Fruit fly (Drosophila melanogaster) whole organism, prepupa: Measurements from ENCODE around the gene Or85f.

Experiments used
- CG10631 ChIP-seq: fragments of 200-800 bp; sonication (Bioruptor generic); optimal IDR thresholded peaks from 2 replicates; lab custom pipeline; 2016; ENCODE audit warnings: missing biosample characterization, missing genetic modification characterization
- CG11294 ChIP-seq: fragments of 200-800 bp; sonication (Bioruptor generic); IDR thresholded peaks from 2 replicates; pipeline ENCODE4 v1.3.6; 2022; ENCODE audit warnings: missing biosample characterization, missing genetic modification characterization
- CG11762 ChIP-seq: fragments of 200-800 bp; sonication (Bioruptor generic); optimal IDR thresholded peaks from 3 replicates; lab custom pipeline; 2016; ENCODE audit warnings: missing biosample characterization, missing genetic modification characterization; ENCODE audit not compliant: insufficient read depth
- CG15336 ChIP-seq: fragments of 200-800 bp; sonication (Bioruptor generic); IDR thresholded peaks from 2 replicates; pipeline ENCODE4 v1.3.6; 2022; ENCODE audit warnings: missing biosample characterization, missing genetic modification characterization
- CG1621 ChIP-seq: fragments of 200-800 bp; sonication (Bioruptor generic); optimal IDR thresholded peaks from 3 replicates; lab custom pipeline; 2018; ENCODE audit warnings: missing biosample characterization, mild to moderate bottlenecking, missing genetic modification characterization
- CG16779 ChIP-seq: fragments of 200-800 bp; sonication (Bioruptor generic); optimal IDR thresholded peaks from 3 replicates; lab custom pipeline; 2017; ENCODE audit warnings: missing biosample characterization, mild to moderate bottlenecking, missing genetic modification characterization
- CG3032 ChIP-seq: fragments of 200-800 bp; optimal IDR thresholded peaks from 2 replicates; lab custom pipeline; 2019; ENCODE audit warnings: missing biosample characterization, mild to moderate bottlenecking, missing genetic modification characterization, moderate library complexity
- CG32006 ChIP-seq: fragments of 200-800 bp; sonication (Bioruptor generic); optimal IDR thresholded peaks from 3 replicates; lab custom pipeline; 2017; ENCODE audit warnings: missing biosample characterization, mild to moderate bottlenecking, missing genetic modification characterization
- CG6276 ChIP-seq: fragments of 200-800 bp; sonication (Bioruptor generic); optimal IDR thresholded peaks from 2 replicates; lab custom pipeline; 2017; ENCODE audit warnings: missing biosample characterization, mild to moderate bottlenecking, missing genetic modification characterization
- CG6792 ChIP-seq: fragments of 200-800 bp; sonication (Bioruptor generic); optimal IDR thresholded peaks from 3 replicates; lab custom pipeline; 2016; ENCODE audit warnings: missing biosample characterization, missing genetic modification characterization
- CG7368 ChIP-seq: fragments of 200-800 bp; sonication (Bioruptor generic); optimal IDR thresholded peaks from 3 replicates; lab custom pipeline; 2016; ENCODE audit warnings: missing biosample characterization, missing genetic modification characterization
- CG8119 ChIP-seq: fragments of 200-800 bp; sonication (Bioruptor generic); IDR thresholded peaks from 3 replicates; pipeline ENCODE4 v1.3.6; 2022; ENCODE audit warnings: missing biosample characterization, missing genetic modification characterization
- CG8319 ChIP-seq: fragments of 200-800 bp; sonication (Bioruptor generic); optimal IDR thresholded peaks from 3 replicates; lab custom pipeline; 2016; ENCODE audit warnings: missing biosample characterization, missing genetic modification characterization
- CG8632 ChIP-seq: fragments of 200-800 bp; sonication (Bioruptor generic); optimal IDR thresholded peaks from 3 replicates; lab custom pipeline; 2016; ENCODE audit warnings: missing biosample characterization, missing genetic modification characterization
- Eip75B ChIP-seq: fragments of 200-800 bp; sonication (Bioruptor generic); optimal IDR thresholded peaks from 3 replicates; lab custom pipeline; 2016; ENCODE audit warnings: missing biosample characterization, missing genetic modification characterization
- Eip93F ChIP-seq: fragments of 200-800 bp; sonication (Bioruptor generic); optimal IDR thresholded peaks from 2 replicates; lab custom pipeline; 2016; ENCODE audit warnings: missing biosample characterization, mild to moderate bottlenecking, missing genetic modification characterization
- Ets96B ChIP-seq: fragments of 200-800 bp; optimal IDR thresholded peaks from 2 replicates; lab custom pipeline; 2019; ENCODE audit warnings: missing biosample characterization, mild to moderate bottlenecking, missing genetic modification characterization, moderate library complexity
- Gug ChIP-seq: fragments of 200-800 bp; sonication (Bioruptor generic); IDR thresholded peaks from 2 replicates; pipeline ENCODE4 v1.3.6; 2022; ENCODE audit warnings: missing biosample characterization, missing genetic modification characterization
- Hr38 ChIP-seq: sonication (Bioruptor generic); optimal IDR thresholded peaks from 2 replicates; lab custom pipeline; 2016; ENCODE audit warnings: missing biosample characterization, missing genetic modification characterization
- Hr4 ChIP-seq: fragments of 200-800 bp; sonication (Bioruptor generic); optimal IDR thresholded peaks from 3 replicates; lab custom pipeline; 2016; ENCODE audit warnings: missing biosample characterization, missing genetic modification characterization
- Lpt ChIP-seq: fragments of 200-800 bp; sonication (Bioruptor generic); optimal IDR thresholded peaks from 3 replicates; lab custom pipeline; 2016; ENCODE audit warnings: missing biosample characterization, missing genetic modification characterization
- Met ChIP-seq: fragments of 200-800 bp; sonication (Bioruptor generic); optimal IDR thresholded peaks from 3 replicates; lab custom pipeline; 2016; ENCODE audit warnings: missing biosample characterization, missing genetic modification characterization
- OdsH ChIP-seq: fragments of 200-800 bp; sonication (Bioruptor generic); optimal IDR thresholded peaks from 3 replicates; lab custom pipeline; 2016; ENCODE audit warnings: missing biosample characterization, missing genetic modification characterization
- Smox ChIP-seq: fragments of 200-800 bp; sonication (Bioruptor generic); optimal IDR thresholded peaks from 3 replicates; lab custom pipeline; 2016; ENCODE audit warnings: missing biosample characterization, missing genetic modification characterization
- Sox14 ChIP-seq: fragments of 200-800 bp; sonication (Bioruptor generic); optimal IDR thresholded peaks from 3 replicates; lab custom pipeline; 2016; ENCODE audit warnings: missing biosample characterization, missing genetic modification characterization
- achi ChIP-seq: fragments of 200-800 bp; sonication (Bioruptor generic); optimal IDR thresholded peaks from 3 replicates; lab custom pipeline; 2016; ENCODE audit warnings: missing biosample characterization, missing genetic modification characterization
- acj6 ChIP-seq: fragments of 200-800 bp; sonication (Bioruptor generic); optimal IDR thresholded peaks from 3 replicates; lab custom pipeline; 2016; ENCODE audit warnings: missing biosample characterization, missing genetic modification characterization
- dac ChIP-seq: fragments of 200-800 bp; sonication (Bioruptor generic); optimal IDR thresholded peaks from 2 replicates; lab custom pipeline; 2017; ENCODE audit warnings: missing biosample characterization, mild to moderate bottlenecking, missing genetic modification characterization
- eg ChIP-seq: fragments of 200-800 bp; sonication (Bioruptor generic); IDR thresholded peaks from 3 replicates; pipeline ENCODE4 v1.3.6; 2022; ENCODE audit warnings: missing biosample characterization, missing genetic modification characterization
- fd59A ChIP-seq: fragments of 200-800 bp; sonication (Bioruptor generic); optimal IDR thresholded peaks from 2 replicates; lab custom pipeline; 2017; ENCODE audit warnings: missing biosample characterization, mild to moderate bottlenecking, missing genetic modification characterization, missing genetic modification reagents
- fd85E ChIP-seq: fragments of 200-800 bp; sonication (Bioruptor generic); optimal IDR thresholded peaks from 3 replicates; lab custom pipeline; 2016; ENCODE audit warnings: missing biosample characterization, missing genetic modification characterization
- lz ChIP-seq: fragments of 200-800 bp; sonication (Bioruptor generic); optimal IDR thresholded peaks from 3 replicates; lab custom pipeline; 2016; ENCODE audit warnings: missing biosample characterization, missing genetic modification characterization
- topi ChIP-seq: fragments of 200-800 bp; sonication (Bioruptor generic); optimal IDR thresholded peaks from 3 replicates; lab custom pipeline; 2016; ENCODE audit warnings: missing biosample characterization, missing genetic modification characterization
- vri ChIP-seq: fragments of 200-800 bp; sonication (Bioruptor generic); optimal IDR thresholded peaks from 3 replicates; lab custom pipeline; 2016; ENCODE audit warnings: missing biosample characterization, mild to moderate bottlenecking, missing genetic modification characterization

Or85f gene

DNA sequence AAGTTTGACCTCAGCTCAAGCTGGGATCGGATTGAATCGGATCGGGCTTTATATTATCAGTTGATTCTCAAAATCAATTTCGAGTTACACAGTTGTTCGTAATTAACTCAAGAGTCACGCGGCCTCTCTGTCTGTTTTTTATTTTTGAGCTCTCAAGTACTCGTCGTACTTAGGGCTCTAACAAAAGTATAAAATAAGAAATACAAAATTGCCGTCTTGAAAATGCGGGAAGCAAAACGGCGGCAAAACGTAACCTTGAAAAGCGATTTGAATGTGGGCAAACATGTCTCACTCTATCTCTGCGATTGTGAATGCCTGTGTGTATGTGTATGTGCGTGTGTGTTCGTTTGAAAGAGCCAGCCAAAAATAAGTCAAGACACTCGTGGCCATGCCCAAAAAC is 39.6 kb downstream of the Or85f start:
- TF ChIP-seq dac (GFP tag; lab: Kevin White, UChicago) (no peak), CG1621 (no peak), Lpt (no peak), eg (GFP tag; lab: Robert Waterston, UW) (no peak), achi (GFP tag; lab: Kevin White, UChicago) (no peak), fd59A (GFP tag; lab: Kevin White, UChicago) (no peak), CG15336 (GFP tag; lab: Robert Waterston, UW) (no peak), CG10631 (GFP tag; lab: Kevin White, UChicago) (no peak), Hr4 (no peak), vri (GFP tag; lab: Kevin White, UChicago) (no peak), Hr38 (GFP tag; lab: Kevin White, UChicago) (no peak), CG8319 (GFP tag; lab: Kevin White, UChicago) (no peak)

DNA sequence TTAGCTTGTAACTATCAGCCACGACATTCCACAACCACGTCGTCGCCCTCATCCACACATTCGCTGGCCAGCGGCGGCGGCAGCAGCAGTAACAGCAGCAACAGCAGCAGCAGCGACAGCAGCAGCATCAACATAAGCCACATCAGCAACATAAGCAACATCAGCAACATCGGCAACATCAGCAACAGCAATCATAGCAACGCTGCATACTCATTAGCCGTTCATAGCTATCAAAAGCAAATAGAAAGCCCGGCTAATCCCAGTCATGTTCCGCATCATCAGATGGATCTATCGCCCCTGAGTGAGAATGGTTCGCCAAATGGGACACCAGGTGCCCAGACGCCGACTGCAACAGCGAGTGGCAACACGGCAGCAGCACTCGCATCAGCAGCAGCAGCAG is 43.1 kb downstream of the Or85f start:
- TF ChIP-seq OdsH (no peak), CG3032 (no peak), Sox14 (no peak), topi (no peak), Eip75B (GFP tag; lab: Kevin White, UChicago) (no peak), Met (GFP tag; lab: Kevin White, UChicago) (no peak), lz (no peak), CG11762 (GFP tag; lab: Kevin White, UChicago) (no peak), CG8632 (GFP tag; lab: Kevin White, UChicago) (no peak), Hr4 (no peak)

DNA sequence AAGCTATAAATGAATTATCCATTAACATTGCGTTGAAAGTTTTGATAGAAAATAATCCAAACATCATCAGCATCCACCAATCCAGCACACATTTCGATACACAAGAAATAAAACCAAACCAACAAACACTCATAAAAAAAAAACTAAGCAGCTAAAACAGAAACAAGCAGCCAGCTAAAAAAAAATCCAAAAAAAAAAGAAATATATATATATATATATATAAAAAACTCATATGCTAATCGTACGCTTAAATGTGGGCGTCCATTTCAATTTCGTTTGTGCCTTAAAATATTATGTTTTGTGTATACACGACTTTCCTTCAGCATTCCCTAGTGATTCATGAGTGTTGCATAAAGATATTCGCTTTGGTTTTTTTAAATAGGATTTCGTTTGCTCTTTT is 44.0 kb downstream of the Or85f start:
- no peak for TF ChIP-seq CG32006 (GFP tag; lab: Kevin White, UChicago)
- TF ChIP-seq Met (GFP tag; lab: Kevin White, UChicago), result no peak
- no peak for TF ChIP-seq Eip75B (GFP tag; lab: Kevin White, UChicago)
- TF ChIP-seq CG11762 (GFP tag; lab: Kevin White, UChicago), result no peak
- no peak for TF ChIP-seq acj6 (GFP tag; lab: Kevin White, UChicago)
- TF ChIP-seq CG11294 (GFP tag; lab: Robert Waterston, UW), result no peak

DNA sequence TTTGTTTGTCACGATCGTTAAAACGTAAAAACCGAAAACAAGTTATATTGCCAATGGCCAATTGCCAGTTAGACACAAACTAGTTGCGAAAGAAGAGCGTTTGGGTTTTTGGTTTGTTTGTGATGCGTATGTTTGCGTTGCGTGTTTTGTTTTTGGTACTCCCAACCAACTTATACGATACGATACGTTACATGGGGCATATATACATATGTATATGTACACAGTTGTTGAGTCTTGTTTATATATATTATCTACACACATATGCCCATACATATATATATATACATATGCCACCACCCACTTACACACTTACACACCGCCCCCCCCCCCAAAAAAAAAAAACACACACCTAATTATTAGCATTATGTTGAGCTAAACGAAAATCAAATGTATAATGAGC is 50.3 kb downstream of the Or85f start:
- no peak for TF ChIP-seq fd59A (GFP tag; lab: Kevin White, UChicago)
- no peak for TF ChIP-seq Ets96B (tag; lab: Kevin White, UChicago)
- TF ChIP-seq Smox (GFP tag; lab: Kevin White, UChicago), result no peak
- TF ChIP-seq CG32006 (GFP tag; lab: Kevin White, UChicago), result no peak
- TF ChIP-seq CG7368 (GFP tag; lab: Kevin White, UChicago), result no peak
- no peak for TF ChIP-seq CG11294 (GFP tag; lab: Robert Waterston, UW)
- no peak for TF ChIP-seq CG6792 (GFP tag; lab: Kevin White, UChicago)
- no peak for TF ChIP-seq Gug (GFP tag; lab: Robert Waterston, UW)
- no peak for TF ChIP-seq CG10631 (GFP tag; lab: Kevin White, UChicago)
- no peak for TF ChIP-seq fd85E (GFP tag; lab: Kevin White, UChicago)
- TF ChIP-seq CG6276 (GFP tag; lab: Kevin White, UChicago), result no peak
- no peak for TF ChIP-seq CG8119 (GFP tag; lab: Robert Waterston, UW)
- TF ChIP-seq dac (GFP tag; lab: Kevin White, UChicago), result no peak
- no peak for TF ChIP-seq Met (GFP tag; lab: Kevin White, UChicago)
- no peak for TF ChIP-seq CG16779 (tag; lab: Kevin White, UChicago)
- no peak for TF ChIP-seq Eip93F (GFP tag; lab: Kevin White, UChicago)
